Fruit fly (Drosophila melanogaster): ENCODE measurements around the gene gzl.

The gzl gene

dm6 chr3R:6402522-6403171, 19.9 kb downstream of the gzl start (continued):
- TF ChIP-seq CG17829 (tag; optimal IDR thresholded peaks at IDR 0.05): no peak
- TF ChIP-seq cad (GFP tag; optimal IDR thresholded peaks at IDR 0.05): peak; percentile 45
- TF ChIP-seq lilli (GFP tag; optimal IDR thresholded peaks at IDR 0.05): no peak
- TF ChIP-seq stc (GFP tag; IDR thresholded peaks at IDR 0.05): no peak
- no peak for TF ChIP-seq B-H2 (GFP tag; optimal IDR thresholded peaks at IDR 0.05)
- TF ChIP-seq Dp (GFP tag; optimal IDR thresholded peaks at IDR 0.05): no peak
- TF ChIP-seq chn (GFP tag; optimal IDR thresholded peaks at IDR 0.05): no peak
- TF ChIP-seq CG34422 (GFP tag; IDR thresholded peaks at IDR 0.05): no peak
- TF ChIP-seq kah (GFP tag; optimal IDR thresholded peaks at IDR 0.05): peak; percentile 69
- no peak for TF ChIP-seq Optix (GFP tag; IDR thresholded peaks at IDR 0.05)
- TF ChIP-seq dmrt11E (tag; optimal IDR thresholded peaks at IDR 0.05): no peak
- TF ChIP-seq CG30020 (tag; optimal IDR thresholded peaks at IDR 0.05): no peak
- TF ChIP-seq CG13296 (GFP tag; optimal IDR thresholded peaks at IDR 0.05): no peak
- TF ChIP-seq Bdp1 (GFP tag; optimal IDR thresholded peaks at IDR 0.05): no peak
- TF ChIP-seq abd-A (tag; optimal IDR thresholded peaks at IDR 0.05): peak; percentile 27
- no peak for TF ChIP-seq gem (tag; optimal IDR thresholded peaks at IDR 0.05)
- TF ChIP-seq Usf (GFP tag; optimal IDR thresholded peaks at IDR 0.05): no peak
- TF ChIP-seq CG15601 (tag; optimal IDR thresholded peaks at IDR 0.05): no peak
- TF ChIP-seq btn (GFP tag; optimal IDR thresholded peaks at IDR 0.05): no peak
- TF ChIP-seq Trl (optimal IDR thresholded peaks at IDR 0.05): peak; percentile 43 to 63
- TF ChIP-seq Trl (GFP tag; optimal IDR thresholded peaks at IDR 0.05): no peak
- TF ChIP-seq Atf3 (GFP tag; optimal IDR thresholded peaks at IDR 0.05): no peak
- no peak for TF ChIP-seq CG10366 (GFP tag; IDR thresholded peaks at IDR 0.05)
- peak; percentile 10 for TF ChIP-seq CG15479 (GFP tag; optimal IDR thresholded peaks at IDR 0.05)
- no peak for TF ChIP-seq CG17568 (GFP tag; optimal IDR thresholded peaks at IDR 0.05)
- TF ChIP-seq usp (GFP tag; optimal IDR thresholded peaks at IDR 0.05): no peak
- no peak for TF ChIP-seq pros (GFP tag; optimal IDR thresholded peaks at IDR 0.05)
- TF ChIP-seq Mrtf (GFP tag; IDR thresholded peaks at IDR 0.05): no peak
- TF ChIP-seq chinmo (GFP tag; IDR thresholded peaks at IDR 0.05; ENCODE audit: partially characterized antibody): 0 out of 4 replicates have a peak, but pooled peaks have one; percentile 69
- no peak for TF ChIP-seq disco-r (GFP tag; optimal IDR thresholded peaks at IDR 0.05)
- TF ChIP-seq CG11093 (GFP tag; IDR thresholded peaks at IDR 0.05): no peak
- TF ChIP-seq CG7745 (tag; optimal IDR thresholded peaks at IDR 0.05): no peak
- no peak for TF ChIP-seq CG8290 (GFP tag; optimal IDR thresholded peaks at IDR 0.05)
- TF ChIP-seq CG8290 (tag; optimal IDR thresholded peaks at IDR 0.05): no peak
- TF ChIP-seq Scr (GFP tag; IDR thresholded peaks at IDR 0.05; ENCODE audit: partially characterized antibody): peak; percentile 27; the same call in 1 of the 2 replicates
- TF ChIP-seq Dip2 (GFP tag; IDR thresholded peaks at IDR 0.05): no peak
- no peak for TF ChIP-seq CG14050 (GFP tag; IDR thresholded peaks at IDR 0.05)
- no peak for TF ChIP-seq ranshi (GFP tag; IDR thresholded peaks at IDR 0.05)
- TF ChIP-seq eyg (GFP tag; optimal IDR thresholded peaks at IDR 0.05): no peak
- TF ChIP-seq CG17328 (GFP tag; IDR thresholded peaks at IDR 0.05): no peak
- TF ChIP-seq CG6175 (GFP tag; IDR thresholded peaks at IDR 0.05): no peak
- TF ChIP-seq mirr (GFP tag; optimal IDR thresholded peaks at IDR 0.05): peak; percentile 76
- no peak for TF ChIP-seq Ssrp (tag; optimal IDR thresholded peaks at IDR 0.05)
- no peak for TF ChIP-seq CG18619 (GFP tag; optimal IDR thresholded peaks at IDR 0.05)
- TF ChIP-seq seq (GFP tag; IDR thresholded peaks at IDR 0.05): no peak
- no peak for TF ChIP-seq pum (GFP tag; optimal IDR thresholded peaks at IDR 0.05)
- no peak for TF ChIP-seq zfh2 (GFP tag; optimal IDR thresholded peaks at IDR 0.05)
- TF ChIP-seq hth (optimal IDR thresholded peaks at IDR 0.05): no peak
- TF ChIP-seq CG7987 (GFP tag; optimal IDR thresholded peaks at IDR 0.05): no peak
- TF ChIP-seq nmo (GFP tag; optimal IDR thresholded peaks at IDR 0.05): no peak
- no peak for TF ChIP-seq HLH54F (GFP tag; optimal IDR thresholded peaks at IDR 0.05)
- TF ChIP-seq mam (GFP tag; optimal IDR thresholded peaks at IDR 0.05): no peak
